Worm (Caenorhabditis elegans) whole organism, young adult: Measurements from ENCODE around the gene ubq-2.

Source experiments
- ama-1 ChIP-seq, 3 experiments: fragments of 150-350 bp in 1 of 3; sonication (generic microtip) in 2 of 3; optimal IDR thresholded peaks; 2 replicates each; lab custom pipeline; 2014 to 2018; ENCODE audit warnings: missing biosample characterization in 2 of 3, missing genetic modification characterization in 2 of 3, missing genetic modification reagents in 2 of 3
- attf-5 ChIP-seq: fragments of 200-800 bp; sonication (Bioruptor generic); optimal IDR thresholded peaks from 2 replicates; lab custom pipeline; 2018; ENCODE audit warnings: mild to moderate bottlenecking, missing genetic modification characterization, missing compliant biosample characterization
- attf-6 ChIP-seq: fragments of 200-800 bp; sonication (Bioruptor generic); IDR thresholded peaks from 2 replicates; pipeline ENCODE4 v1.3.6; 2022; ENCODE audit warnings: missing genetic modification reagents, missing genetic modification characterization, missing compliant biosample characterization
- ceh-40 ChIP-seq: fragments of 200-800 bp; sonication (Bioruptor generic); IDR thresholded peaks from 2 replicates; pipeline ENCODE4 v1.3.6; 2022; ENCODE audit warnings: missing genetic modification characterization, missing compliant biosample characterization
- dpff-1 ChIP-seq: sonication (generic microtip); optimal IDR thresholded peaks from 2 replicates; lab custom pipeline; 2017; ENCODE audit warnings: mild to moderate bottlenecking, missing genetic modification characterization, missing compliant biosample characterization
- rec-8 ChIP-seq, 2 experiments: sonication (generic microtip); optimal IDR thresholded peaks; 2 replicates each; lab custom pipeline; 2016; ENCODE audit warnings: mild to moderate bottlenecking in 2 of 2, missing genetic modification characterization in 2 of 2, missing genetic modification reagents in 2 of 2, missing genotype in 2 of 2, missing biosample characterization in 1 of 2, missing compliant biosample characterization in 1 of 2, moderate library complexity in 1 of 2
- repo-1 ChIP-seq: sonication (generic microtip); optimal IDR thresholded peaks from 2 replicates; lab custom pipeline; 2017; ENCODE audit warnings: mild to moderate bottlenecking, missing genetic modification characterization, missing compliant biosample characterization
- ztf-26 ChIP-seq: sonication (generic microtip); optimal IDR thresholded peaks from 2 replicates; lab custom pipeline; 2017; ENCODE audit warnings: missing genetic modification characterization, missing compliant biosample characterization

ce11 chrIII:12968330-12968729 is 10.0 kb downstream of the ubq-2 start:
- TF ChIP-seq dpff-1 (no peak), ama-1 (optimal IDR thresholded peaks at IDR 0.05; lab: Kevin White, UChicago) (no peak), ama-1 (GFP tag; optimal IDR thresholded peaks at IDR 0.05; lab: Kevin White, UChicago) (no peak), attf-5 (GFP tag; lab: Kevin White, UChicago) (no peak), ztf-26 (no peak), attf-6 (GFP tag; lab: Robert Waterston, UW) (no peak), repo-1 (no peak), rec-8 (tag; optimal IDR thresholded peaks at IDR 0.05; lab: Kevin White, UChicago) (no peak), ceh-40 (GFP tag; lab: Robert Waterston, UW) (no peak)
